Worm (Caenorhabditis elegans) whole organism, early embryonic: Measurements from ENCODE around the gene clec-254.
"Not testable (repeated sequence)": the region's sequence is repeated elsewhere in the genome, so short reads cannot be mapped to it uniquely, and the experiment has no call there.

ENCODE experiments used
- B0310.2 ChIP-seq: sonication (generic microtip); optimal IDR thresholded peaks from 2 replicates; lab custom pipeline; 2016; ENCODE audit warnings: mild to moderate bottlenecking, missing genetic modification characterization, missing compliant biosample characterization
- F13C5.2 ChIP-seq: sonication (generic microtip); optimal IDR thresholded peaks from 2 replicates; lab custom pipeline; 2017; ENCODE audit warnings: mild to moderate bottlenecking, missing genetic modification characterization, inconsistent platforms, missing compliant biosample characterization
- aly-1 ChIP-seq: sonication (generic microtip); optimal IDR thresholded peaks from 2 replicates; lab custom pipeline; 2016; ENCODE audit warnings: missing genetic modification characterization, missing compliant biosample characterization
- ama-1 ChIP-seq: fragments of 150-350 bp; optimal IDR thresholded peaks from 2 replicates; lab custom pipeline; 2014
- ceh-13 ChIP-seq: fragments of 200-800 bp; sonication (Bioruptor generic); optimal IDR thresholded peaks from 2 replicates; lab custom pipeline; 2018; ENCODE audit warnings: mild to moderate bottlenecking, missing genetic modification characterization, missing compliant biosample characterization
- ceh-36 ChIP-seq: sonication (generic microtip); optimal IDR thresholded peaks from 2 replicates; lab custom pipeline; 2016; ENCODE audit warnings: missing genetic modification characterization, inconsistent platforms, missing compliant biosample characterization
- ets-7 ChIP-seq: sonication (generic microtip); optimal IDR thresholded peaks from 2 replicates; lab custom pipeline; 2016; ENCODE audit warnings: missing genotype, missing genetic modification characterization, missing compliant biosample characterization
- flt-1 ChIP-seq: fragments of 200-800 bp; sonication (Bioruptor generic); IDR thresholded peaks from 2 replicates; pipeline ENCODE4 v1.3.6; 2022; ENCODE audit warnings: missing genetic modification characterization, missing compliant biosample characterization
- hmbx-1 ChIP-seq: sonication (generic microtip); optimal IDR thresholded peaks from 2 replicates; lab custom pipeline; 2016; ENCODE audit warnings: mild to moderate bottlenecking, missing genetic modification characterization, missing compliant biosample characterization
- hmg-4 ChIP-seq: fragments of 200-800 bp; sonication (Bioruptor generic); optimal IDR thresholded peaks from 2 replicates; lab custom pipeline; 2018; ENCODE audit warnings: mild to moderate bottlenecking, missing genetic modification characterization, missing compliant biosample characterization
- hnd-1 ChIP-seq: sonication (generic microtip); optimal IDR thresholded peaks from 2 replicates; lab custom pipeline; 2016; ENCODE audit warnings: missing genetic modification characterization, missing compliant biosample characterization
- pes-1 ChIP-seq: fragments of 200-800 bp; sonication (Bioruptor generic); IDR thresholded peaks from 2 replicates; pipeline ENCODE4 v1.3.6; 2022; ENCODE audit warnings: missing genetic modification reagents, missing genetic modification characterization, missing compliant biosample characterization
- scrt-1 ChIP-seq: fragments of 200-800 bp; sonication (Bioruptor generic); IDR thresholded peaks from 2 replicates; pipeline ENCODE4 v1.3.6; 2022; ENCODE audit warnings: missing genetic modification characterization, missing compliant biosample characterization
- sea-1 ChIP-seq: fragments of 200-800 bp; sonication (Bioruptor generic); conservative IDR thresholded peaks from 2 replicates; pipeline ENCODE4 v1.3.6; 2022; ENCODE audit warnings: missing genetic modification characterization, missing compliant biosample characterization
- tbx-11 ChIP-seq: fragments of 200-800 bp; sonication (Bioruptor generic); IDR thresholded peaks from 2 replicates; pipeline ENCODE4 v1.3.6; 2022; ENCODE audit warnings: missing genetic modification characterization, missing compliant biosample characterization
- tbx-37 ChIP-seq: fragments of 200-800 bp; sonication (Bioruptor generic); conservative IDR thresholded peaks from 2 replicates; pipeline ENCODE4 v1.3.6; 2022; ENCODE audit warnings: missing genetic modification reagents, missing genetic modification characterization, missing compliant biosample characterization
- tra-4 ChIP-seq: sonication (generic microtip); optimal IDR thresholded peaks from 2 replicates; lab custom pipeline; 2017; ENCODE audit warnings: missing genetic modification characterization, missing compliant biosample characterization

Gene clec-254

ce11 chrV:18754328-18754727 is at the start of gene clec-254:
clec-254 (minus strand) TSS chrV:18754428.
- not testable (repeated sequence) for TF ChIP-seq flt-1 (GFP tag; lab: Robert Waterston, UW); tra-4; hmg-4 (GFP tag; lab: Kevin White, UChicago)

- TF ChIP-seq flt-1 (GFP tag; lab: Robert Waterston, UW) (no peak), ceh-36 (tag; lab: Kevin White, UChicago) (no peak), ama-1 (lab: Kevin White, UChicago) (no peak), ets-7 (no peak), tra-4 (no peak), sea-1 (no peak), hmg-4 (GFP tag; lab: Kevin White, UChicago) (no peak), tbx-37 (GFP tag; lab: Robert Waterston, UW) (no peak), hnd-1 (tag; lab: Kevin White, UChicago) (no peak), pes-1 (no peak), aly-1 (tag; lab: Kevin White, UChicago) (no peak), F13C5.2 (tag; lab: Kevin White, UChicago) (no peak)
Measured at ce11 chrV:18803260-18803659, 49.0 kb upstream of the clec-254 start, which contains the start of gene C54E10.10. C54E10.10 (minus strand) TSS chrV:18803360.

ce11 chrV:18802077-18802476 is 47.8 kb upstream of the clec-254 start, which contains the start of gene C54E10.11:
C54E10.11 (minus strand) TSS chrV:18802177.
- TF ChIP-seq tbx-37 (GFP tag; lab: Robert Waterston, UW) (no peak), tbx-11 (no peak), aly-1 (tag; lab: Kevin White, UChicago) (no peak), hmbx-1 (tag; lab: Kevin White, UChicago) (no peak), ceh-36 (tag; lab: Kevin White, UChicago) (no peak), flt-1 (GFP tag; lab: Robert Waterston, UW) (no peak), sea-1 (no peak), ets-7 (no peak), hmg-4 (GFP tag; lab: Kevin White, UChicago) (no peak), hnd-1 (tag; lab: Kevin White, UChicago) (no peak), F13C5.2 (tag; lab: Kevin White, UChicago) (no peak), pes-1 (no peak), B0310.2 (no peak), scrt-1 (GFP tag; lab: Robert Waterston, UW) (no peak), ceh-13 (GFP tag; lab: Kevin White, UChicago) (no peak), tra-4 (no peak), ama-1 (lab: Kevin White, UChicago) (no peak)

ce11 chrV:18800811-18801210 is 46.6 kb upstream of the clec-254 start, which contains the start of gene nhr-170:
nhr-170 (minus strand) TSS chrV:18800826.
- no peak for TF ChIP-seq ceh-36 (tag; lab: Kevin White, UChicago)
- TF ChIP-seq sea-1: no peak
- TF ChIP-seq ceh-13 (GFP tag; lab: Kevin White, UChicago): no peak
- TF ChIP-seq ama-1 (lab: Kevin White, UChicago): no peak
- no peak for TF ChIP-seq flt-1 (GFP tag; lab: Robert Waterston, UW)

- TF ChIP-seq hmbx-1 (tag; lab: Kevin White, UChicago) (no peak), F13C5.2 (tag; lab: Kevin White, UChicago) (no peak), tbx-37 (GFP tag; lab: Robert Waterston, UW) (no peak), ceh-36 (tag; lab: Kevin White, UChicago) (no peak), pes-1 (no peak), ama-1 (lab: Kevin White, UChicago) (no peak), ets-7 (no peak), hmg-4 (GFP tag; lab: Kevin White, UChicago) (no peak), hnd-1 (tag; lab: Kevin White, UChicago) (no peak), B0310.2 (no peak), aly-1 (tag; lab: Kevin White, UChicago) (no peak), ceh-13 (GFP tag; lab: Kevin White, UChicago) (no peak), flt-1 (GFP tag; lab: Robert Waterston, UW) (no peak), sea-1 (no peak), scrt-1 (GFP tag; lab: Robert Waterston, UW) (no peak), tra-4 (no peak), tbx-11 (no peak)
Measured at ce11 chrV:18790658-18791057, 36.4 kb upstream of the clec-254 start, which contains the start of gene nhr-231. nhr-231 (plus strand) TSS chrV:18790958.

ce11 chrV:18787417-18787918 is 33.2 kb upstream of the clec-254 start, which contains the start of gene Y17D7B.2:
Y17D7B.2 (plus strand) TSS chrV:18787739.
- no peak for TF ChIP-seq ceh-13 (GFP tag; lab: Kevin White, UChicago)
- TF ChIP-seq ets-7: no peak
- no peak for TF ChIP-seq aly-1 (tag; lab: Kevin White, UChicago)
- TF ChIP-seq tbx-11: no peak
- TF ChIP-seq hnd-1 (tag; lab: Kevin White, UChicago): no peak
- TF ChIP-seq scrt-1 (GFP tag; lab: Robert Waterston, UW): no peak
- TF ChIP-seq tra-4: no peak
- TF ChIP-seq F13C5.2 (tag; lab: Kevin White, UChicago): no peak

ce11 chrV:18786694-18787093 is 32.5 kb upstream of the clec-254 start, which contains the start of gene Y17D7B.3:
Y17D7B.3 (minus strand) TSS chrV:18786794.
- TF ChIP-seq tra-4 (no peak), scrt-1 (GFP tag; lab: Robert Waterston, UW) (no peak), ama-1 (lab: Kevin White, UChicago) (no peak), hmbx-1 (tag; lab: Kevin White, UChicago) (no peak), hmg-4 (GFP tag; lab: Kevin White, UChicago) (no peak), pes-1 (no peak), B0310.2 (no peak), ceh-13 (GFP tag; lab: Kevin White, UChicago) (no peak), tbx-11 (no peak), hnd-1 (tag; lab: Kevin White, UChicago) (no peak), ets-7 (no peak), F13C5.2 (tag; lab: Kevin White, UChicago) (no peak), aly-1 (tag; lab: Kevin White, UChicago) (no peak), flt-1 (GFP tag; lab: Robert Waterston, UW) (no peak), ceh-36 (tag; lab: Kevin White, UChicago) (no peak), sea-1 (no peak), tbx-37 (GFP tag; lab: Robert Waterston, UW) (no peak)
